Fruit fly (Drosophila melanogaster) whole organism, prepupa: ENCODE results near the gene CG17801.
A peak's percentile ranks its signal among the peaks of the same experiment; 100 is the strongest.

Source experiments
- Blimp-1 ChIP-seq: fragments of 200-800 bp; sonication (Bioruptor generic); optimal IDR thresholded peaks from 3 replicates; lab custom pipeline; 2017; ENCODE audit warnings: missing biosample characterization, missing genetic modification characterization, mild to moderate bottlenecking, moderate library complexity, missing genetic modification reagents
- CG10631 ChIP-seq: fragments of 200-800 bp; sonication (Bioruptor generic); optimal IDR thresholded peaks from 2 replicates; lab custom pipeline; 2016; ENCODE audit warnings: missing biosample characterization, missing genetic modification characterization
- CG11294 ChIP-seq: fragments of 200-800 bp; sonication (Bioruptor generic); IDR thresholded peaks from 2 replicates; pipeline ENCODE4 v1.3.6; 2022; ENCODE audit warnings: missing biosample characterization, missing genetic modification characterization
- CG11762 ChIP-seq: fragments of 200-800 bp; sonication (Bioruptor generic); optimal IDR thresholded peaks from 3 replicates; lab custom pipeline; 2016; ENCODE audit warnings: missing biosample characterization, missing genetic modification characterization; ENCODE audit not compliant: insufficient read depth
- CG11902 ChIP-seq: fragments of 200-800 bp; sonication (Bioruptor generic); optimal IDR thresholded peaks from 3 replicates; lab custom pipeline; 2016; ENCODE audit warnings: missing biosample characterization, missing genetic modification characterization
- CG15336 ChIP-seq: fragments of 200-800 bp; sonication (Bioruptor generic); IDR thresholded peaks from 2 replicates; pipeline ENCODE4 v1.3.6; 2022; ENCODE audit warnings: missing biosample characterization, missing genetic modification characterization
- CG1621 ChIP-seq: fragments of 200-800 bp; sonication (Bioruptor generic); optimal IDR thresholded peaks from 3 replicates; lab custom pipeline; 2018; ENCODE audit warnings: missing biosample characterization, mild to moderate bottlenecking, missing genetic modification characterization
- CG16779 ChIP-seq: fragments of 200-800 bp; sonication (Bioruptor generic); optimal IDR thresholded peaks from 3 replicates; lab custom pipeline; 2017; ENCODE audit warnings: missing biosample characterization, mild to moderate bottlenecking, missing genetic modification characterization
- CG3032 ChIP-seq: fragments of 200-800 bp; optimal IDR thresholded peaks from 2 replicates; lab custom pipeline; 2019; ENCODE audit warnings: missing biosample characterization, mild to moderate bottlenecking, missing genetic modification characterization, moderate library complexity
- CG31627 ChIP-seq: fragments of 200-800 bp; sonication (Bioruptor generic); optimal IDR thresholded peaks from 3 replicates; lab custom pipeline; 2016; ENCODE audit warnings: missing biosample characterization, missing genetic modification characterization
- CG32006 ChIP-seq: fragments of 200-800 bp; sonication (Bioruptor generic); optimal IDR thresholded peaks from 3 replicates; lab custom pipeline; 2017; ENCODE audit warnings: missing biosample characterization, mild to moderate bottlenecking, missing genetic modification characterization
- CG3919 ChIP-seq: fragments of 200-800 bp; sonication (Bioruptor generic); optimal IDR thresholded peaks from 3 replicates; lab custom pipeline; 2016; ENCODE audit warnings: missing biosample characterization, missing genetic modification characterization
- CG4318 ChIP-seq: fragments of 200-800 bp; sonication (Bioruptor generic); optimal IDR thresholded peaks from 3 replicates; lab custom pipeline; 2017; ENCODE audit warnings: missing biosample characterization, mild to moderate bottlenecking, missing genetic modification characterization
- CG6163 ChIP-seq: fragments of 200-800 bp; sonication (Bioruptor generic); IDR thresholded peaks from 3 replicates; pipeline ENCODE4 v1.3.6; 2022; ENCODE audit warnings: missing biosample characterization, missing genetic modification characterization
- CG6276 ChIP-seq: fragments of 200-800 bp; sonication (Bioruptor generic); optimal IDR thresholded peaks from 2 replicates; lab custom pipeline; 2017; ENCODE audit warnings: missing biosample characterization, mild to moderate bottlenecking, missing genetic modification characterization
- CG6792 ChIP-seq: fragments of 200-800 bp; sonication (Bioruptor generic); optimal IDR thresholded peaks from 3 replicates; lab custom pipeline; 2016; ENCODE audit warnings: missing biosample characterization, missing genetic modification characterization
- CG6808 ChIP-seq: fragments of 200-800 bp; sonication (Bioruptor generic); optimal IDR thresholded peaks from 3 replicates; lab custom pipeline; 2017; ENCODE audit warnings: missing biosample characterization, missing genetic modification characterization, mild to moderate bottlenecking, moderate library complexity, missing genetic modification reagents
- CG6854 ChIP-seq: fragments of 200-800 bp; sonication (Bioruptor generic); optimal IDR thresholded peaks from 2 replicates; lab custom pipeline; 2017; ENCODE audit warnings: missing biosample characterization, mild to moderate bottlenecking, missing genetic modification characterization
- CG7368 ChIP-seq: fragments of 200-800 bp; sonication (Bioruptor generic); optimal IDR thresholded peaks from 3 replicates; lab custom pipeline; 2016; ENCODE audit warnings: missing biosample characterization, missing genetic modification characterization
- CG8319 ChIP-seq: fragments of 200-800 bp; sonication (Bioruptor generic); optimal IDR thresholded peaks from 3 replicates; lab custom pipeline; 2016; ENCODE audit warnings: missing biosample characterization, missing genetic modification characterization
- CG9139 ChIP-seq: fragments of 200-800 bp; sonication (Bioruptor generic); optimal IDR thresholded peaks from 3 replicates; lab custom pipeline; 2017; ENCODE audit warnings: missing biosample characterization, mild to moderate bottlenecking, missing genetic modification characterization
- Eip75B ChIP-seq: fragments of 200-800 bp; sonication (Bioruptor generic); optimal IDR thresholded peaks from 3 replicates; lab custom pipeline; 2016; ENCODE audit warnings: missing biosample characterization, missing genetic modification characterization
- Eip78C ChIP-seq: fragments of 200-800 bp; sonication (Bioruptor generic); peaks from one replicate; lab custom pipeline; 2016; ENCODE audit warnings: missing biosample characterization, missing genetic modification characterization
- Eip93F ChIP-seq: fragments of 200-800 bp; sonication (Bioruptor generic); optimal IDR thresholded peaks from 2 replicates; lab custom pipeline; 2016; ENCODE audit warnings: missing biosample characterization, mild to moderate bottlenecking, missing genetic modification characterization
- Ets21C ChIP-seq: fragments of 200-800 bp; sonication (Bioruptor generic); optimal IDR thresholded peaks from 3 replicates; lab custom pipeline; 2016; ENCODE audit warnings: missing biosample characterization, missing genetic modification characterization
- Gug ChIP-seq: fragments of 200-800 bp; sonication (Bioruptor generic); IDR thresholded peaks from 2 replicates; pipeline ENCODE4 v1.3.6; 2022; ENCODE audit warnings: missing biosample characterization, missing genetic modification characterization
- Hr38 ChIP-seq: sonication (Bioruptor generic); optimal IDR thresholded peaks from 2 replicates; lab custom pipeline; 2016; ENCODE audit warnings: missing biosample characterization, missing genetic modification characterization
- Hr39 ChIP-seq: fragments of 200-800 bp; sonication (Bioruptor generic); optimal IDR thresholded peaks from 2 replicates; lab custom pipeline; 2016; ENCODE audit warnings: missing biosample characterization, missing genetic modification characterization
- Hr4 ChIP-seq: fragments of 200-800 bp; sonication (Bioruptor generic); optimal IDR thresholded peaks from 3 replicates; lab custom pipeline; 2016; ENCODE audit warnings: missing biosample characterization, missing genetic modification characterization
- Met ChIP-seq: fragments of 200-800 bp; sonication (Bioruptor generic); optimal IDR thresholded peaks from 3 replicates; lab custom pipeline; 2016; ENCODE audit warnings: missing biosample characterization, missing genetic modification characterization
- OdsH ChIP-seq: fragments of 200-800 bp; sonication (Bioruptor generic); optimal IDR thresholded peaks from 3 replicates; lab custom pipeline; 2016; ENCODE audit warnings: missing biosample characterization, missing genetic modification characterization
- Smox ChIP-seq: fragments of 200-800 bp; sonication (Bioruptor generic); optimal IDR thresholded peaks from 3 replicates; lab custom pipeline; 2016; ENCODE audit warnings: missing biosample characterization, missing genetic modification characterization
- Sox102F ChIP-seq: fragments of 200-800 bp; sonication (Bioruptor generic); optimal IDR thresholded peaks from 2 replicates; lab custom pipeline; 2016; ENCODE audit warnings: missing biosample characterization, mild to moderate bottlenecking, missing genetic modification characterization
- Sox14 ChIP-seq: fragments of 200-800 bp; sonication (Bioruptor generic); optimal IDR thresholded peaks from 3 replicates; lab custom pipeline; 2016; ENCODE audit warnings: missing biosample characterization, missing genetic modification characterization
- Sox15 ChIP-seq: fragments of 200-800 bp; sonication (Bioruptor generic); optimal IDR thresholded peaks from 3 replicates; lab custom pipeline; 2016; ENCODE audit warnings: missing biosample characterization, missing genetic modification characterization
- achi ChIP-seq: fragments of 200-800 bp; sonication (Bioruptor generic); optimal IDR thresholded peaks from 3 replicates; lab custom pipeline; 2016; ENCODE audit warnings: missing biosample characterization, missing genetic modification characterization
- acj6 ChIP-seq: fragments of 200-800 bp; sonication (Bioruptor generic); optimal IDR thresholded peaks from 3 replicates; lab custom pipeline; 2016; ENCODE audit warnings: missing biosample characterization, missing genetic modification characterization
- cyc ChIP-seq: fragments of 200-800 bp; sonication (Bioruptor generic); optimal IDR thresholded peaks from 3 replicates; lab custom pipeline; 2016; ENCODE audit warnings: missing biosample characterization, missing genetic modification characterization
- dac ChIP-seq: fragments of 200-800 bp; sonication (Bioruptor generic); optimal IDR thresholded peaks from 2 replicates; lab custom pipeline; 2017; ENCODE audit warnings: missing biosample characterization, mild to moderate bottlenecking, missing genetic modification characterization
- dsx ChIP-seq: fragments of 200-800 bp; optimal IDR thresholded peaks from 3 replicates; lab custom pipeline; 2019; ENCODE audit warnings: missing biosample characterization, mild to moderate bottlenecking, missing genetic modification characterization, moderate library complexity; ENCODE audit not compliant: poor library complexity, severe bottlenecking
- eg ChIP-seq: fragments of 200-800 bp; sonication (Bioruptor generic); IDR thresholded peaks from 3 replicates; pipeline ENCODE4 v1.3.6; 2022; ENCODE audit warnings: missing biosample characterization, missing genetic modification characterization
- esn ChIP-seq: fragments of 200-800 bp; sonication (Bioruptor generic); optimal IDR thresholded peaks from 2 replicates; lab custom pipeline; 2016; ENCODE audit warnings: missing biosample characterization, mild to moderate bottlenecking, missing genetic modification characterization, moderate library complexity
- fd59A ChIP-seq: fragments of 200-800 bp; sonication (Bioruptor generic); optimal IDR thresholded peaks from 2 replicates; lab custom pipeline; 2017; ENCODE audit warnings: missing biosample characterization, mild to moderate bottlenecking, missing genetic modification characterization, missing genetic modification reagents
- fkh ChIP-seq: fragments of 200-800 bp; sonication (Bioruptor generic); optimal IDR thresholded peaks from 3 replicates; lab custom pipeline; 2017; ENCODE audit warnings: missing biosample characterization, mild to moderate bottlenecking, missing genetic modification characterization, moderate library complexity
- net ChIP-seq: fragments of 200-800 bp; sonication (Bioruptor generic); optimal IDR thresholded peaks from 3 replicates; lab custom pipeline; 2016; ENCODE audit warnings: missing biosample characterization, missing genetic modification characterization
- pdm3 ChIP-seq: fragments of 200-800 bp; sonication (Bioruptor generic); optimal IDR thresholded peaks from 3 replicates; lab custom pipeline; 2016; ENCODE audit warnings: missing biosample characterization, missing genetic modification characterization
- salr ChIP-seq, 2 experiments: fragments of 200-800 bp; sonication (Bioruptor generic); optimal IDR thresholded peaks; 3 replicates each; lab custom pipeline; 2016 to 2018; ENCODE audit warnings: missing biosample characterization in 2 of 2, missing genetic modification characterization in 2 of 2, mild to moderate bottlenecking in 1 of 2
- spab ChIP-seq: fragments of 200-800 bp; sonication (Bioruptor generic); optimal IDR thresholded peaks from 2 replicates; lab custom pipeline; 2017; ENCODE audit warnings: missing biosample characterization, mild to moderate bottlenecking, missing genetic modification characterization, missing genetic modification reagents
- ss ChIP-seq, 2 experiments: fragments of 200-800 bp; sonication (Bioruptor generic); optimal IDR thresholded peaks; 2 replicates in 1 of 2; 3 replicates in 1 of 2; lab custom pipeline; 2017 to 2018; ENCODE audit warnings: mild to moderate bottlenecking in 2 of 2, missing biosample characterization in 2 of 2, missing genetic modification characterization in 2 of 2, moderate library complexity in 1 of 2
- svp ChIP-seq: fragments of 200-800 bp; sonication (Bioruptor generic); peaks from one replicate; lab custom pipeline; 2016; ENCODE audit warnings: missing biosample characterization, missing genetic modification characterization
- topi ChIP-seq: fragments of 200-800 bp; sonication (Bioruptor generic); optimal IDR thresholded peaks from 3 replicates; lab custom pipeline; 2016; ENCODE audit warnings: missing biosample characterization, missing genetic modification characterization
- vri ChIP-seq: fragments of 200-800 bp; sonication (Bioruptor generic); optimal IDR thresholded peaks from 3 replicates; lab custom pipeline; 2016; ENCODE audit warnings: missing biosample characterization, mild to moderate bottlenecking, missing genetic modification characterization

The CG17801 gene

dm6 chr3R:17781371-17781770, 25.5 kb downstream of the CG17801 start:
- TF ChIP-seq Smox (GFP tag; lab: Kevin White, UChicago) (no peak), Hr38 (GFP tag; lab: Kevin White, UChicago) (no peak), fd59A (no peak), cyc (GFP tag; lab: Kevin White, UChicago) (no peak), CG8319 (GFP tag; lab: Kevin White, UChicago) (peak; percentile 35), eg (GFP tag; lab: Robert Waterston, UW) (peak; percentile 90), Gug (GFP tag; lab: Robert Waterston, UW) (peak; percentile 82), dac (GFP tag; lab: Kevin White, UChicago) (no peak), Sox15 (GFP tag; lab: Kevin White, UChicago) (no peak), Hr4 (GFP tag; lab: Kevin White, UChicago) (peak; percentile 71), achi (peak; percentile 42), OdsH (GFP tag; lab: Kevin White, UChicago) (peak; percentile 32), CG7368 (GFP tag; lab: Kevin White, UChicago) (no peak), CG1621 (no peak), CG6808 (GFP tag; lab: Kevin White, UChicago) (no peak), Sox102F (GFP tag; lab: Kevin White, UChicago) (no peak), Eip78C (GFP tag; lab: Kevin White, UChicago) (peak; percentile 90), acj6 (GFP tag; lab: Kevin White, UChicago) (peak; percentile 41), CG11762 (GFP tag; lab: Kevin White, UChicago) (peak; percentile 24), spab (GFP tag; lab: Kevin White, UChicago) (peak; percentile 7), CG3919 (peak; percentile 54), pdm3 (GFP tag; lab: Kevin White, UChicago) (peak; percentile 51), CG11902 (GFP tag; lab: Kevin White, UChicago) (peak; percentile 21), salr (GFP tag; optimal IDR thresholded peaks at IDR 0.05; lab: Kevin White, UChicago) (peak in 1 of 2 experiments; percentile 38), CG10631 (GFP tag; lab: Kevin White, UChicago) (peak; percentile 56), CG6792 (GFP tag; lab: Kevin White, UChicago) (peak; percentile 34), svp (GFP tag; lab: Kevin White, UChicago) (peak; percentile 61), Ets21C (GFP tag; lab: Kevin White, UChicago) (no peak), CG6163 (GFP tag; lab: Robert Waterston, UW) (peak; percentile 82), CG3032 (tag; lab: Kevin White, UChicago) (peak; percentile 60), CG9139 (GFP tag; lab: Kevin White, UChicago) (no peak), CG6854 (GFP tag; lab: Kevin White, UChicago) (no peak), Hr39 (GFP tag; lab: Kevin White, UChicago) (peak; percentile 37), fkh (GFP tag; lab: Kevin White, UChicago) (peak; percentile 29), CG31627 (GFP tag; lab: Kevin White, UChicago) (peak; percentile 22), Eip93F (no peak), CG11294 (peak; percentile 70), ss (GFP tag; optimal IDR thresholded peaks at IDR 0.05; lab: Kevin White, UChicago) (peak in 1 of 2 experiments; percentile 23), Eip75B (peak; percentile 60), Met (GFP tag; lab: Kevin White, UChicago) (no peak), CG6276 (peak; percentile 75), Blimp-1 (GFP tag; lab: Kevin White, UChicago) (no peak), Sox14 (GFP tag; lab: Kevin White, UChicago) (peak; percentile 10), CG16779 (tag; lab: Kevin White, UChicago) (no peak), CG4318 (GFP tag; lab: Kevin White, UChicago) (peak; percentile 9), dsx (peak; percentile 24), CG15336 (GFP tag; lab: Robert Waterston, UW) (peak; percentile 81), topi (GFP tag; lab: Kevin White, UChicago) (peak; percentile 37), net (peak; percentile 34), esn (GFP tag; lab: Kevin White, UChicago) (no peak), vri (GFP tag; lab: Kevin White, UChicago) (no peak), CG32006 (GFP tag; lab: Kevin White, UChicago) (peak; percentile 56)
